Fruit fly (Drosophila melanogaster) whole organism, prepupa: ENCODE data around the gene Orp8.

Source experiments
- CG8119 ChIP-seq: fragments of 200-800 bp; sonication (Bioruptor generic); IDR thresholded peaks from 3 replicates; pipeline ENCODE4 v1.3.6; 2022; ENCODE audit warnings: missing biosample characterization, missing genetic modification characterization
- Ets21C ChIP-seq: fragments of 200-800 bp; sonication (Bioruptor generic); optimal IDR thresholded peaks from 3 replicates; lab custom pipeline; 2016; ENCODE audit warnings: missing biosample characterization, missing genetic modification characterization

DNA sequence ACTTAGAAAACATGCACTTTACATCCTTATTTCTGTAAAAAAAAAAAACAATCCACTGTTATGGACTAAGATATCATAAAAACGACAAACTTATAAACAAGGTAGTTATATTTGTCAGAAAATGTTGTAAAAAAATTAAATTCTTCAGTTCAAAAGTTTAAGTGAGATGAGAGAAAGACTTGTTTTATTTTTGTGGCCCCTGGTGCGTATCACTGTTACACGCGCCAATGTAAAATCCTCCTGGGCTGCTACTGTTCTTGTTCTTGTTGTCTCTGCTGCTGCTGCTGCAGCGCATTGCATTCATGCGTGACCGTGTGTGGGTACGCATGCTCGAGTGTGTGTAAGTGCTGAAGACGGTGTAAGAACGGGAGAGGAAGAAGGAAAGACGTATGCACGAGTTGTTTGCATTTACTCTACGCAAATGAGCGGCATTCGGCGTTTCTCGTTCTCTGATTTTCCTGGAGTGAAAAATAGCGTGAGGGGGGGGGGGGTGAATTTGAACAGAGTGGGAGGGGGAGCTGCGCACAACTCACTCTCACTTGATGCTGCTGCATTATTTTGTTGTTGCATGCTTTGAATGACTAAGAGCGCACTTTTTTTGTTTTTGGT, 25.5 kb upstream of the Orp8 start:
- TF ChIP-seq Ets21C (GFP tag; lab: Kevin White, UChicago) (no peak), CG8119 (GFP tag; lab: Robert Waterston, UW) (no peak)
